Fruit fly (Drosophila melanogaster) whole organism, embryonic: ENCODE data around the gene CG4658.

Experiments
- Blimp-1 ChIP-seq: fragments of 200-800 bp; sonication (Bioruptor generic); optimal IDR thresholded peaks from 3 replicates; lab custom pipeline; 2018; ENCODE audit warnings: missing biosample characterization, missing genetic modification characterization, mild to moderate bottlenecking, moderate library complexity, missing genetic modification reagents
- CG12391 ChIP-seq: fragments of 200-800 bp; sonication (Bioruptor generic); optimal IDR thresholded peaks from 3 replicates; lab custom pipeline; 2018; ENCODE audit warnings: missing biosample characterization, mild to moderate bottlenecking, missing genetic modification characterization, moderate library complexity
- CG13296 ChIP-seq: fragments of 200-800 bp; sonication (Bioruptor generic); optimal IDR thresholded peaks from 3 replicates; lab custom pipeline; 2018; ENCODE audit warnings: missing biosample characterization, mild to moderate bottlenecking, missing genetic modification characterization
- CG13624 ChIP-seq: fragments of 200-800 bp; sonication (Bioruptor generic); optimal IDR thresholded peaks from 2 replicates; lab custom pipeline; 2016; ENCODE audit warnings: missing biosample characterization, missing genetic modification characterization
- CG14014 ChIP-seq: fragments of 200-800 bp; sonication (Bioruptor generic); IDR thresholded peaks from 2 replicates; pipeline ENCODE4 v1.3.6; 2022; ENCODE audit warnings: missing biosample characterization, missing genetic modification characterization
- CG17361 ChIP-seq: fragments of 200-800 bp; sonication (Bioruptor generic); IDR thresholded peaks from 3 replicates; pipeline ENCODE4 v1.3.6; 2022; ENCODE audit warnings: missing biosample characterization, missing genetic modification characterization
- CG17612 ChIP-seq: fragments of 200-800 bp; sonication (Bioruptor generic); IDR thresholded peaks from 2 replicates; pipeline ENCODE4 v1.3.6; 2022; ENCODE audit warnings: missing biosample characterization, missing genetic modification characterization
- CG3065 ChIP-seq: fragments of 200-800 bp; sonication (Bioruptor generic); optimal IDR thresholded peaks from 2 replicates; lab custom pipeline; 2016; ENCODE audit warnings: missing biosample characterization, missing genetic modification characterization
- CG31441 ChIP-seq: fragments of 200-800 bp; sonication (Bioruptor generic); IDR thresholded peaks from 2 replicates; pipeline ENCODE4 v1.3.6; 2022; ENCODE audit warnings: missing biosample characterization, missing genetic modification characterization
- CG5953 ChIP-seq: fragments of 200-800 bp; sonication (Bioruptor generic); IDR thresholded peaks from 2 replicates; pipeline ENCODE4 v1.3.6; 2022; ENCODE audit warnings: missing biosample characterization, missing genetic modification characterization
- CG6683 ChIP-seq: fragments of 200-800 bp; sonication (Bioruptor generic); optimal IDR thresholded peaks from 2 replicates; lab custom pipeline; 2017; ENCODE audit warnings: missing biosample characterization, mild to moderate bottlenecking, missing genetic modification characterization, missing genetic modification reagents
- CG9797 ChIP-seq: fragments of 200-800 bp; sonication (Bioruptor generic); optimal IDR thresholded peaks from 3 replicates; lab custom pipeline; 2018; ENCODE audit warnings: missing biosample characterization, mild to moderate bottlenecking, missing genetic modification characterization
- Camta ChIP-seq: fragments of 200-800 bp; sonication (Bioruptor generic); optimal IDR thresholded peaks from 2 replicates; lab custom pipeline; 2016; ENCODE audit warnings: missing biosample characterization, missing genetic modification characterization
- CoRest ChIP-seq: fragments of 200-800 bp; sonication (Bioruptor generic); optimal IDR thresholded peaks from 3 replicates; lab custom pipeline; 2018; ENCODE audit warnings: missing biosample characterization, mild to moderate bottlenecking, missing genetic modification characterization, moderate library complexity
- Dad ChIP-seq: fragments of 200-800 bp; sonication (Bioruptor generic); optimal IDR thresholded peaks from 3 replicates; lab custom pipeline; 2016; ENCODE audit warnings: missing biosample characterization, missing genetic modification characterization
- Dfd ChIP-seq, 2 experiments: fragments of >200 bp; optimal IDR thresholded peaks; 2 replicates each; lab custom pipeline; 2017; ENCODE audit warnings: missing biosample characterization in 2 of 2, missing genetic modification characterization in 2 of 2
- Dip2 ChIP-seq: fragments of 200-800 bp; sonication (Bioruptor generic); IDR thresholded peaks from 2 replicates; pipeline ENCODE4 v1.3.6; 2022; ENCODE audit warnings: missing biosample characterization, missing genetic modification characterization
- Dp ChIP-seq: fragments of 200-800 bp; sonication (Bioruptor generic); optimal IDR thresholded peaks from 2 replicates; lab custom pipeline; 2018; ENCODE audit warnings: missing biosample characterization, mild to moderate bottlenecking, missing genetic modification characterization, moderate library complexity
- Dref ChIP-seq: fragments of 200-800 bp; sonication (Bioruptor generic); IDR thresholded peaks from 2 replicates; pipeline ENCODE4 v1.3.6; 2022; ENCODE audit warnings: missing biosample characterization, missing genetic modification characterization
- E2f1 ChIP-seq: fragments of 200-800 bp; sonication (Bioruptor generic); IDR thresholded peaks from 2 replicates; pipeline ENCODE4 v1.3.6; 2022; ENCODE audit warnings: missing biosample characterization, missing genetic modification characterization
- Eip74EF ChIP-seq, 2 experiments: fragments of 200-800 bp in 1 of 2; fragments of >200 bp in 1 of 2; sonication (Bioruptor generic) in 1 of 2; optimal IDR thresholded peaks; 2 replicates each; lab custom pipeline; 2017 to 2019; ENCODE audit warnings: missing biosample characterization in 2 of 2, missing genetic modification characterization in 2 of 2, mild to moderate bottlenecking in 1 of 2, moderate library complexity in 1 of 2
- HmgD ChIP-seq: fragments of 200-800 bp; sonication (Bioruptor generic); optimal IDR thresholded peaks from 3 replicates; lab custom pipeline; 2016; ENCODE audit warnings: missing biosample characterization, missing genetic modification characterization
- Hmr ChIP-seq: fragments of 200-800 bp; sonication (Bioruptor generic); optimal IDR thresholded peaks from 3 replicates; lab custom pipeline; 2017; ENCODE audit warnings: mild to moderate bottlenecking, missing biosample characterization, missing genetic modification reagents, missing genetic modification characterization
- Hsf ChIP-seq: fragments of 200-800 bp; sonication (Bioruptor generic); optimal IDR thresholded peaks from 3 replicates; lab custom pipeline; 2016; ENCODE audit warnings: missing biosample characterization, missing genetic modification characterization
- NK7.1 ChIP-seq: fragments of 200-800 bp; sonication (Bioruptor generic); optimal IDR thresholded peaks from 3 replicates; lab custom pipeline; 2016; ENCODE audit warnings: missing biosample characterization, missing genetic modification characterization
- Nf-YA ChIP-seq: fragments of 200-800 bp; sonication (Bioruptor generic); IDR thresholded peaks from 2 replicates; pipeline ENCODE4 v1.3.6; 2022; ENCODE audit warnings: missing biosample characterization, missing genetic modification characterization
- Opbp ChIP-seq: fragments of 200-800 bp; sonication (Bioruptor generic); IDR thresholded peaks from 3 replicates; pipeline ENCODE4 v1.3.6; 2022; ENCODE audit warnings: missing biosample characterization, missing genetic modification characterization; ENCODE audit not compliant: partially characterized antibody
- Spps ChIP-seq: fragments of 200-800 bp; sonication (Bioruptor generic); optimal IDR thresholded peaks from 2 replicates; lab custom pipeline; 2018; ENCODE audit warnings: missing biosample characterization, mild to moderate bottlenecking, missing genetic modification characterization
- abd-A ChIP-seq: fragments of 200-800 bp; sonication (Bioruptor generic); optimal IDR thresholded peaks from 3 replicates; lab custom pipeline; 2019; ENCODE audit warnings: missing biosample characterization, mild to moderate bottlenecking, missing genetic modification characterization, moderate library complexity
- az2 ChIP-seq: fragments of 200-800 bp; sonication (Bioruptor generic); optimal IDR thresholded peaks from 3 replicates; lab custom pipeline; 2016; ENCODE audit warnings: missing biosample characterization, missing genetic modification characterization
- bbx ChIP-seq: fragments of 200-800 bp; sonication (Bioruptor generic); IDR thresholded peaks from 2 replicates; pipeline ENCODE4 v1.3.6; 2022; ENCODE audit warnings: missing biosample characterization, missing genetic modification characterization; ENCODE audit not compliant: partially characterized antibody
- cato ChIP-seq: fragments of 200-800 bp; sonication (Bioruptor generic); optimal IDR thresholded peaks from 2 replicates; lab custom pipeline; 2016; ENCODE audit warnings: missing biosample characterization, missing genetic modification characterization, borderline replicate concordance
- dpn ChIP-seq, 2 experiments: fragments of 200-800 bp; sonication (Bioruptor generic); optimal IDR thresholded peaks; 3 replicates each; lab custom pipeline; 2016; ENCODE audit warnings: missing biosample characterization in 2 of 2, missing genetic modification characterization in 2 of 2
- dysf ChIP-seq: fragments of 200-800 bp; sonication (Bioruptor generic); IDR thresholded peaks from 3 replicates; pipeline ENCODE4 v1.3.6; 2022; ENCODE audit warnings: missing biosample characterization, missing genetic modification characterization
- eve ChIP-seq, 2 experiments: fragments of >200 bp; optimal IDR thresholded peaks; 2 replicates each; lab custom pipeline; 2017; ENCODE audit warnings: missing biosample characterization in 2 of 2, missing genetic modification characterization in 2 of 2
- fd96Cb ChIP-seq: fragments of 200-800 bp; sonication (Bioruptor generic); optimal IDR thresholded peaks from 2 replicates; lab custom pipeline; 2018; ENCODE audit warnings: missing biosample characterization, mild to moderate bottlenecking, missing genetic modification characterization, moderate library complexity
- gfzf ChIP-seq: fragments of 200-800 bp; sonication (Bioruptor generic); optimal IDR thresholded peaks from 2 replicates; lab custom pipeline; 2016; ENCODE audit warnings: missing biosample characterization, mild to moderate bottlenecking, missing genetic modification characterization, moderate library complexity
- hkb ChIP-seq, 2 experiments: fragments of 200-800 bp in 1 of 2; fragments of >200 bp in 1 of 2; sonication (Bioruptor generic) in 1 of 2; IDR thresholded peaks in 1 of 2; optimal IDR thresholded peaks in 1 of 2; 2 replicates each; pipeline versions ENCODE4 v1.3.6 to Lab custom; 2017 to 2022; ENCODE audit warnings: missing biosample characterization in 1 of 2, missing genetic modification characterization in 1 of 2
- ind ChIP-seq: fragments of 200-800 bp; sonication (Bioruptor generic); optimal IDR thresholded peaks from 3 replicates; lab custom pipeline; 2016; ENCODE audit warnings: missing biosample characterization, missing genetic modification characterization
- insv ChIP-seq, 2 experiments: fragments of 200-800 bp; sonication (Bioruptor generic); optimal IDR thresholded peaks; 3 replicates each; lab custom pipeline; 2016 to 2018; ENCODE audit warnings: missing biosample characterization in 2 of 2, missing genetic modification characterization in 2 of 2
- pfk ChIP-seq: fragments of 200-800 bp; sonication (Bioruptor generic); optimal IDR thresholded peaks from 2 replicates; lab custom pipeline; 2018; ENCODE audit warnings: missing biosample characterization, mild to moderate bottlenecking, missing genetic modification characterization, moderate library complexity
- pros ChIP-seq: fragments of 200-800 bp; sonication (Bioruptor generic); optimal IDR thresholded peaks from 3 replicates; lab custom pipeline; 2019; ENCODE audit warnings: missing biosample characterization, mild to moderate bottlenecking, missing genetic modification characterization, moderate library complexity
- ranshi ChIP-seq: fragments of 200-800 bp; sonication (Bioruptor generic); IDR thresholded peaks from 2 replicates; pipeline ENCODE4 v1.3.6; 2022; ENCODE audit warnings: missing biosample characterization, missing genetic modification characterization
- so ChIP-seq: fragments of 200-800 bp; sonication (Bioruptor generic); IDR thresholded peaks from 3 replicates; pipeline ENCODE4 v1.3.6; 2022; ENCODE audit warnings: missing biosample characterization, missing genetic modification characterization
- sr ChIP-seq: fragments of 200-800 bp; sonication (Bioruptor generic); IDR thresholded peaks from 3 replicates; pipeline ENCODE4 v1.3.6; 2022; ENCODE audit warnings: missing biosample characterization, missing genetic modification characterization
- tgo ChIP-seq: fragments of 200-800 bp; sonication (Bioruptor generic); IDR thresholded peaks from 3 replicates; pipeline ENCODE4 v1.3.6; 2022; ENCODE audit warnings: missing biosample characterization, missing genetic modification characterization
- wek ChIP-seq: fragments of 200-800 bp; sonication (Bioruptor generic); optimal IDR thresholded peaks from 3 replicates; lab custom pipeline; 2018; ENCODE audit warnings: missing biosample characterization, mild to moderate bottlenecking, missing genetic modification characterization, moderate library complexity
- z ChIP-seq: fragments of 200-800 bp; sonication (Bioruptor generic); IDR thresholded peaks from 3 replicates; pipeline ENCODE4 v1.3.6; 2022; ENCODE audit warnings: missing biosample characterization, missing genetic modification characterization

Gene CG4658

dm6 chr2L:9915011-9915850 lies 41.7 kb upstream of the CG4658 start, which contains the start of gene yip2 (continued):
- TF ChIP-seq hkb (optimal IDR thresholded peaks at IDR 0.05; lab: Kevin White, UChicago) (no peak), hkb (GFP tag; IDR thresholded peaks at IDR 0.05; lab: Robert Waterston, UW) (peak; percentile 76), Hmr (GFP tag; lab: Kevin White, UChicago) (peak; percentile 72), Camta (GFP tag; lab: Kevin White, UChicago) (no peak), ind (GFP tag; lab: Kevin White, UChicago) (peak; percentile 61), abd-A (tag; lab: Kevin White, UChicago) (no peak), E2f1 (GFP tag; lab: Robert Waterston, UW) (peak; percentile 17; the same call in 1 of the 2 replicates), Dref (GFP tag; lab: Robert Waterston, UW) (no peak; the same call in 1 of the 2 replicates), CG5953 (GFP tag; lab: Robert Waterston, UW) (no peak), Hsf (peak; percentile 62), CG3065 (no peak), CG12391 (tag; lab: Kevin White, UChicago) (peak; percentile 75), bbx (no peak; the same call in 1 of the 2 replicates), Nf-YA (GFP tag; lab: Robert Waterston, UW) (peak; percentile 51; the same call in 1 of the 2 replicates), fd96Cb (peak; percentile 1), NK7.1 (no peak), Dfd (GFP tag; optimal IDR thresholded peaks at IDR 0.05; lab: Kevin White, UChicago) (no peak), CG9797 (GFP tag; lab: Kevin White, UChicago) (no peak), Spps (tag; lab: Kevin White, UChicago) (no peak), pfk (peak; percentile 36), pros (GFP tag; lab: Kevin White, UChicago) (no peak), Dip2 (GFP tag; lab: Robert Waterston, UW) (no peak), dysf (peak; percentile 67; the same call in 1 of the 3 replicates), CG14014 (GFP tag; lab: Robert Waterston, UW) (peak; percentile 70), wek (GFP tag; lab: Kevin White, UChicago) (peak; percentile 54), ranshi (GFP tag; lab: Robert Waterston, UW) (peak; percentile 56; the same call in 1 of the 2 replicates), tgo (GFP tag; lab: Robert Waterston, UW) (peak; percentile 75), Eip74EF (GFP tag; optimal IDR thresholded peaks at IDR 0.05; lab: Kevin White, UChicago) (peak in 1 of 2 experiments; percentile 65), Blimp-1 (GFP tag; lab: Kevin White, UChicago) (peak; percentile 42), gfzf (no peak), dpn (GFP tag; optimal IDR thresholded peaks at IDR 0.05; lab: Kevin White, UChicago) (peak; percentile 38 to 68), CG17361 (GFP tag; lab: Robert Waterston, UW) (peak; percentile 34; the same call in 2 of the 3 replicates), CoRest (tag; lab: Kevin White, UChicago) (peak; percentile 42), cato (no peak), sr (no peak), CG13624 (GFP tag; lab: Kevin White, UChicago) (peak; percentile 37), HmgD (GFP tag; lab: Kevin White, UChicago) (no peak), Dad (peak; percentile 12), z (GFP tag; lab: Robert Waterston, UW) (no peak), insv (GFP tag; optimal IDR thresholded peaks at IDR 0.05; lab: Kevin White, UChicago) (no peak), Dp (no peak), eve (GFP tag; optimal IDR thresholded peaks at IDR 0.05; lab: Kevin White, UChicago) (no peak), CG6683 (peak; percentile 36), so (GFP tag; lab: Robert Waterston, UW) (peak; percentile 80; the same call in 2 of the 3 replicates), CG17612 (GFP tag; lab: Robert Waterston, UW) (no peak), Opbp (no peak), az2 (GFP tag; lab: Kevin White, UChicago) (peak; percentile 53), CG13296 (peak; percentile 89), CG31441 (GFP tag; lab: Robert Waterston, UW) (peak; percentile 58; the same call in 1 of the 2 replicates)
